Comparison of ENCODE assay signal across 1 fruit fly cellular context in the genomic region with DNA sequence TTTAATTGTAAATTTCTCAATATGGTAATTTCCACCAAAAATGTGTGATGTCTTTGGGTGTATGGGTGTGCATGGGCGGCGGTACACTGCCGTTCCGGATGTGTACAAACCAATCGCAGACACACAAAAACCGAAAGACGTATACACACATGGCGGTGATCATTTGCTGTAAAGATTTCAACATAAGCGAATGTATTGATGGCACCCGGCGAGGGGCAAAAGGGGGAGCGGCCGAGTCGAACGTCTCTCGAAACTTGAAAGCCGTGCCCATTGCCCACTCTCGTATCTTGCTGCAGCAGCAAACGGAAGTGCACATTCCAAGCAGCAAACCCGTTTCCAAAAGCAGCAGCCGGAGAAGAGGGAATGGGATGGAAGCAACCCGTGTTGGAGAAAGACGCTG.
TF ChIP-seq lines count a peak whose summit lies in the region.

No protein-coding gene starts in this region.

TF ChIP-seq in whole organism, embryonic, 481 proteins besides CTCF, POLR2A, EP300 and RAD21 (continued from another document):
- TF ChIP-seq CG14014 (GFP tag; IDR thresholded peaks at IDR 0.05; lab: Robert Waterston, UW) (0 out of 2 replicates have a peak, but pooled peaks have one; percentile 11), pros (GFP tag; optimal IDR thresholded peaks at IDR 0.05; lab: Kevin White, UChicago) (peak; percentile 51), CG15479 (GFP tag; optimal IDR thresholded peaks at IDR 0.05; lab: Kevin White, UChicago) (no peak), vvl (GFP tag; IDR thresholded peaks at IDR 0.05; lab: Robert Waterston, UW) (peak; percentile 52; the same call in 1 of the 2 replicates), Camta (GFP tag; optimal IDR thresholded peaks at IDR 0.05; lab: Kevin White, UChicago) (no peak), Oaz (GFP tag; IDR thresholded peaks at IDR 0.05; lab: Robert Waterston, UW) (no peak), psq (GFP tag; optimal IDR thresholded peaks at IDR 0.05; lab: Kevin White, UChicago) (no peak), chm (GFP tag; IDR thresholded peaks at IDR 0.05; lab: Robert Waterston, UW) (peak; percentile 18), aop (GFP tag; IDR thresholded peaks at IDR 0.05; lab: Robert Waterston, UW) (peak; percentile 99), ftz-f1 (GFP tag; optimal IDR thresholded peaks at IDR 0.05; lab: Kevin White, UChicago) (no peak), slbo (GFP tag; IDR thresholded peaks at IDR 0.05; lab: Robert Waterston, UW) (peak; percentile 39), CG9609 (GFP tag; optimal IDR thresholded peaks at IDR 0.05; lab: Kevin White, UChicago) (no peak), odd (GFP tag; optimal IDR thresholded peaks at IDR 0.05; lab: Kevin White, UChicago) (no peak), Gsc (GFP tag; IDR thresholded peaks at IDR 0.05; lab: Robert Waterston, UW) (no peak), Scr (GFP tag; IDR thresholded peaks at IDR 0.05; lab: Robert Waterston, UW; ENCODE audit: partially characterized antibody) (peak; percentile 13; the same call in 1 of the 2 replicates), fd64A (GFP tag; optimal IDR thresholded peaks at IDR 0.05; lab: Kevin White, UChicago) (peak; percentile 11), fru (optimal IDR thresholded peaks at IDR 0.05; lab: Kevin White, UChicago) (no peak), Adf1 (GFP tag; IDR thresholded peaks at IDR 0.05; lab: Robert Waterston, UW) (peak; percentile 43), Kr (GFP tag; optimal IDR thresholded peaks at IDR 0.05; lab: Kevin White, UChicago) (no peak), CG2678 (tag; optimal IDR thresholded peaks at IDR 0.05; lab: Kevin White, UChicago) (no peak), rib (GFP tag; IDR thresholded peaks at IDR 0.05; lab: Robert Waterston, UW) (no peak), CG17328 (GFP tag; IDR thresholded peaks at IDR 0.05; lab: Robert Waterston, UW) (no peak), CG42726 (GFP tag; IDR thresholded peaks at IDR 0.05; lab: Robert Waterston, UW; ENCODE audit: partially characterized antibody) (0 out of 2 replicates have a peak, but pooled peaks have one; percentile 34), abd-A (tag; optimal IDR thresholded peaks at IDR 0.05; lab: Kevin White, UChicago) (peak; percentile 72), ttk (GFP tag; IDR thresholded peaks at IDR 0.05; lab: Robert Waterston, UW) (no peak), Deaf1 (tag; optimal IDR thresholded peaks at IDR 0.05; lab: Kevin White, UChicago) (peak; percentile 17), fd96Cb (tag; optimal IDR thresholded peaks at IDR 0.05; lab: Kevin White, UChicago) (no peak), ab (GFP tag; optimal IDR thresholded peaks at IDR 0.05; lab: Kevin White, UChicago) (no peak), Eip74EF (GFP tag; optimal IDR thresholded peaks at IDR 0.05; lab: Kevin White, UChicago) (peak in 1 of 2 experiments; percentile 22), ssp (GFP tag; IDR thresholded peaks at IDR 0.05; lab: Robert Waterston, UW) (no peak), oc (tag; optimal IDR thresholded peaks at IDR 0.05; lab: Kevin White, UChicago) (peak; percentile 56), Med (GFP tag; lab: Kevin White, UChicago) (peak; percentile 70), CG18599 (GFP tag; optimal IDR thresholded peaks at IDR 0.05; lab: Kevin White, UChicago) (no peak), gsb-n (tag; optimal IDR thresholded peaks at IDR 0.05; lab: Kevin White, UChicago) (no peak), stwl (tag; optimal IDR thresholded peaks at IDR 0.05; lab: Kevin White, UChicago) (no peak), zfh1 (GFP tag; IDR thresholded peaks at IDR 0.05; lab: Robert Waterston, UW) (0 out of 3 replicates have a peak, but pooled peaks have one; percentile 7), CG8290 (GFP tag; optimal IDR thresholded peaks at IDR 0.05; lab: Kevin White, UChicago) (no peak), CG8290 (tag; optimal IDR thresholded peaks at IDR 0.05; lab: Kevin White, UChicago) (peak in 1 of 2 experiments; percentile 13), sna (GFP tag; IDR thresholded peaks at IDR 0.05; lab: Robert Waterston, UW; ENCODE audit: partially characterized antibody) (0 out of 2 replicates have a peak, but pooled peaks have one; percentile 28), CG10431 (GFP tag; optimal IDR thresholded peaks at IDR 0.05; lab: Kevin White, UChicago) (no peak), z (GFP tag; IDR thresholded peaks at IDR 0.05; lab: Robert Waterston, UW) (peak; percentile 49; the same call in 1 of the 3 replicates), zen2 (GFP tag; IDR thresholded peaks at IDR 0.05; lab: Robert Waterston, UW; ENCODE audit: partially characterized antibody) (0 out of 3 replicates have a peak, but pooled peaks have one; percentile 26), Chrac-16 (GFP tag; optimal IDR thresholded peaks at IDR 0.05; lab: Kevin White, UChicago) (no peak), cas (GFP tag; IDR thresholded peaks at IDR 0.05; lab: Robert Waterston, UW) (no peak), CG16863 (GFP tag; optimal IDR thresholded peaks at IDR 0.05; lab: Kevin White, UChicago) (no peak), CG12219 (GFP tag; optimal IDR thresholded peaks at IDR 0.05; lab: Kevin White, UChicago) (no peak), lilli (GFP tag; optimal IDR thresholded peaks at IDR 0.05; lab: Kevin White, UChicago) (no peak), CG15269 (tag; optimal IDR thresholded peaks at IDR 0.05; lab: Kevin White, UChicago) (no peak), stc (GFP tag; IDR thresholded peaks at IDR 0.05; lab: Robert Waterston, UW) (no peak), twi (tag; optimal IDR thresholded peaks at IDR 0.05; lab: Kevin White, UChicago) (peak; percentile 44), sqz (GFP tag; optimal IDR thresholded peaks at IDR 0.05; lab: Kevin White, UChicago) (no peak), CG4707 (GFP tag; optimal IDR thresholded peaks at IDR 0.05; lab: Kevin White, UChicago) (no peak), prd (optimal IDR thresholded peaks at IDR 0.05; lab: Kevin White, UChicago) (no peak), prd (GFP tag; IDR thresholded peaks at IDR 0.05; lab: Robert Waterston, UW) (no peak), CG12769 (tag; optimal IDR thresholded peaks at IDR 0.05; lab: Kevin White, UChicago) (peak; percentile 85), hbn (GFP tag; IDR thresholded peaks at IDR 0.05; lab: Robert Waterston, UW; ENCODE audit: partially characterized antibody) (no peak), sr (GFP tag; IDR thresholded peaks at IDR 0.05; lab: Robert Waterston, UW) (peak; percentile 78), cg (GFP tag; optimal IDR thresholded peaks at IDR 0.05; lab: Kevin White, UChicago) (peak; percentile 76), Opbp (GFP tag; IDR thresholded peaks at IDR 0.05; lab: Robert Waterston, UW; ENCODE audit: partially characterized antibody) (0 out of 3 replicates have a peak, but pooled peaks have one; percentile 31), Awh (GFP tag; IDR thresholded peaks at IDR 0.05; lab: Robert Waterston, UW) (peak; percentile 29; the same call in 1 of the 2 replicates), exex (tag; optimal IDR thresholded peaks at IDR 0.05; lab: Kevin White, UChicago) (no peak)
